Worm (Caenorhabditis elegans): ENCODE measurements around the gene F21C10.10.

- TF ChIP-seq tra-4 (tag; optimal IDR thresholded peaks at IDR 0.05) (no peak), ama-1 (optimal IDR thresholded peaks at IDR 0.05) (no peak), ceh-13 (GFP tag; optimal IDR thresholded peaks at IDR 0.05) (no peak), ceh-36 (tag; optimal IDR thresholded peaks at IDR 0.05) (no peak), ets-7 (tag; optimal IDR thresholded peaks at IDR 0.05) (no peak), aly-1 (tag; optimal IDR thresholded peaks at IDR 0.05) (no peak), hmg-4 (GFP tag; optimal IDR thresholded peaks at IDR 0.05) (no peak), sea-1 (GFP tag; conservative IDR thresholded peaks at IDR 0.05) (no peak), F13C5.2 (tag; optimal IDR thresholded peaks at IDR 0.05) (no peak), B0310.2 (tag; optimal IDR thresholded peaks at IDR 0.05) (no peak), pes-1 (GFP tag; IDR thresholded peaks at IDR 0.05) (no peak)
These were observed 1.1 kb upstream of the F21C10.10 start for ce11 chrV:9094976-9095375.
